Worm (Caenorhabditis elegans) whole organism, late embryonic: ENCODE measurements around the gene T22G5.1.

Experiments
- F13H6.1 ChIP-seq: sonication (generic microtip); optimal IDR thresholded peaks from 2 replicates; lab custom pipeline; 2016; ENCODE audit warnings: missing genetic modification characterization, missing compliant biosample characterization
- K02D7.2 ChIP-seq: sonication (generic microtip); optimal IDR thresholded peaks from 2 replicates; lab custom pipeline; 2017; ENCODE audit warnings: mild to moderate bottlenecking, missing genetic modification characterization, missing compliant biosample characterization
- ahr-1 ChIP-seq: sonication (generic microtip); optimal IDR thresholded peaks from 2 replicates; lab custom pipeline; 2016; ENCODE audit warnings: missing genetic modification characterization, missing compliant biosample characterization
- ama-1 ChIP-seq: fragments of 150-350 bp; optimal IDR thresholded peaks from 2 replicates; lab custom pipeline; 2014
- ceh-2 ChIP-seq: sonication (generic microtip); optimal IDR thresholded peaks from 2 replicates; lab custom pipeline; 2016; ENCODE audit warnings: missing genotype, missing genetic modification characterization, missing compliant biosample characterization
- ceh-31 ChIP-seq: sonication (generic microtip); optimal IDR thresholded peaks from 2 replicates; lab custom pipeline; 2016; ENCODE audit warnings: missing genetic modification characterization, missing compliant biosample characterization
- ceh-9 ChIP-seq: sonication (generic microtip); optimal IDR thresholded peaks from 2 replicates; lab custom pipeline; 2016; ENCODE audit warnings: mild to moderate bottlenecking, missing genetic modification characterization, inconsistent platforms, missing compliant biosample characterization
- che-1 ChIP-seq: sonication (generic microtip); optimal IDR thresholded peaks from 2 replicates; lab custom pipeline; 2016; ENCODE audit warnings: mild to moderate bottlenecking, missing genetic modification characterization, missing compliant biosample characterization
- dmd-4 ChIP-seq: sonication (generic microtip); optimal IDR thresholded peaks from 2 replicates; lab custom pipeline; 2016; ENCODE audit warnings: borderline replicate concordance, missing genetic modification characterization, missing compliant biosample characterization
- dve-1 ChIP-seq: sonication (generic microtip); optimal IDR thresholded peaks from 2 replicates; lab custom pipeline; 2017; ENCODE audit warnings: antibody characterized with exemption, mild to moderate bottlenecking, missing genetic modification characterization, missing compliant biosample characterization
- elt-2 ChIP-seq: sonication (generic microtip); optimal IDR thresholded peaks from 2 replicates; lab custom pipeline; 2016; ENCODE audit warnings: missing genetic modification reagents, missing genetic modification characterization, missing compliant biosample characterization
- elt-4 ChIP-seq: sonication (generic microtip); optimal IDR thresholded peaks from 2 replicates; lab custom pipeline; 2016; ENCODE audit warnings: missing genetic modification characterization, missing compliant biosample characterization
- ets-4 ChIP-seq: sonication (generic microtip); optimal IDR thresholded peaks from 2 replicates; lab custom pipeline; 2016; ENCODE audit warnings: missing genetic modification characterization, missing compliant biosample characterization
- fax-1 ChIP-seq: sonication (generic microtip); optimal IDR thresholded peaks from 2 replicates; lab custom pipeline; 2016; ENCODE audit warnings: missing genotype, missing genetic modification characterization, missing compliant biosample characterization
- fkh-10 ChIP-seq: fragments of 150-350 bp; optimal IDR thresholded peaks from 2 replicates; lab custom pipeline; 2014; ENCODE audit warnings: missing biosample characterization, missing genetic modification reagents, missing genetic modification characterization
- gmeb-2 ChIP-seq: sonication (generic microtip); optimal IDR thresholded peaks from 2 replicates; lab custom pipeline; 2016; ENCODE audit warnings: missing genetic modification characterization, inconsistent platforms, missing compliant biosample characterization
- hlh-13 ChIP-seq: fragments of 200-800 bp; sonication (Bioruptor generic); optimal IDR thresholded peaks from 2 replicates; lab custom pipeline; 2018; ENCODE audit warnings: mild to moderate bottlenecking, missing genetic modification characterization, missing compliant biosample characterization
- hlh-15 ChIP-seq: sonication (generic microtip); optimal IDR thresholded peaks from 2 replicates; lab custom pipeline; 2016; ENCODE audit warnings: missing genetic modification characterization, missing compliant biosample characterization
- hlh-30 ChIP-seq: sonication (generic microtip); optimal IDR thresholded peaks from 2 replicates; lab custom pipeline; 2017; ENCODE audit warnings: antibody characterized with exemption, missing genetic modification characterization, missing compliant biosample characterization; ENCODE audit not compliant: insufficient read depth
- hlh-6 ChIP-seq: sonication (generic microtip); optimal IDR thresholded peaks from 2 replicates; lab custom pipeline; 2016; ENCODE audit warnings: missing genotype, missing genetic modification characterization, missing compliant biosample characterization
- hlh-8 ChIP-seq: sonication (generic microtip); optimal IDR thresholded peaks from 2 replicates; lab custom pipeline; 2016; ENCODE audit warnings: missing genotype, missing genetic modification characterization, missing compliant biosample characterization
- lin-11 ChIP-seq: fragments of 200-800 bp; sonication (Bioruptor generic); optimal IDR thresholded peaks from 2 replicates; lab custom pipeline; 2018; ENCODE audit warnings: mild to moderate bottlenecking, missing genetic modification characterization, missing compliant biosample characterization
- madf-2 ChIP-seq: sonication (generic microtip); optimal IDR thresholded peaks from 2 replicates; lab custom pipeline; 2017; ENCODE audit warnings: missing genetic modification characterization, missing compliant biosample characterization
- mec-3 ChIP-seq: sonication (generic microtip); optimal IDR thresholded peaks from 2 replicates; lab custom pipeline; 2016; ENCODE audit warnings: borderline replicate concordance, missing genetic modification characterization, missing compliant biosample characterization
- nhr-232 ChIP-seq: sonication (generic microtip); optimal IDR thresholded peaks from 2 replicates; lab custom pipeline; 2016; ENCODE audit warnings: missing genetic modification characterization, missing compliant biosample characterization
- npax-4 ChIP-seq: sonication (generic microtip); optimal IDR thresholded peaks from 2 replicates; lab custom pipeline; 2016; ENCODE audit warnings: missing genetic modification characterization, missing compliant biosample characterization
- pax-1 ChIP-seq: fragments of 150-350 bp; optimal IDR thresholded peaks from 2 replicates; lab custom pipeline; 2014; ENCODE audit warnings: missing biosample characterization, missing genetic modification characterization
- ref-2 ChIP-seq: sonication (generic microtip); optimal IDR thresholded peaks from 2 replicates; lab custom pipeline; 2016; ENCODE audit warnings: missing genetic modification characterization, missing compliant biosample characterization
- rnt-1 ChIP-seq: sonication (generic microtip); optimal IDR thresholded peaks from 2 replicates; lab custom pipeline; 2016; ENCODE audit warnings: missing genetic modification characterization, missing compliant biosample characterization
- sdc-2 ChIP-seq: sonication (generic microtip); optimal IDR thresholded peaks from 2 replicates; lab custom pipeline; 2016; ENCODE audit warnings: missing genotype, missing genetic modification characterization, missing compliant biosample characterization
- sox-4 ChIP-seq: sonication (generic microtip); optimal IDR thresholded peaks from 2 replicates; lab custom pipeline; 2017; ENCODE audit warnings: mild to moderate bottlenecking, missing genetic modification characterization, inconsistent platforms, missing compliant biosample characterization
- tbx-2 ChIP-seq: sonication (generic microtip); optimal IDR thresholded peaks from 2 replicates; lab custom pipeline; 2016; ENCODE audit warnings: missing genetic modification characterization, missing compliant biosample characterization
- tbx-7 ChIP-seq: sonication (generic microtip); optimal IDR thresholded peaks from 2 replicates; lab custom pipeline; 2016; ENCODE audit warnings: missing genotype, missing genetic modification characterization, missing compliant biosample characterization
- ttx-3 ChIP-seq: sonication (generic microtip); optimal IDR thresholded peaks from 2 replicates; lab custom pipeline; 2016; ENCODE audit warnings: missing genetic modification reagents, missing genetic modification characterization, missing compliant biosample characterization
- unc-42 ChIP-seq: sonication (generic microtip); optimal IDR thresholded peaks from 2 replicates; lab custom pipeline; 2016; ENCODE audit warnings: missing genotype, missing genetic modification characterization, missing compliant biosample characterization
- unc-55 ChIP-seq: sonication (generic microtip); optimal IDR thresholded peaks from 2 replicates; lab custom pipeline; 2017; ENCODE audit warnings: missing biosample characterization, missing genetic modification reagents, missing genetic modification characterization
- unc-86 ChIP-seq: sonication (generic microtip); optimal IDR thresholded peaks from 2 replicates; lab custom pipeline; 2016; ENCODE audit warnings: missing genetic modification characterization, missing compliant biosample characterization
- ztf-16 ChIP-seq: sonication (generic microtip); optimal IDR thresholded peaks from 2 replicates; lab custom pipeline; 2017; ENCODE audit warnings: missing genetic modification characterization, missing compliant biosample characterization

Gene T22G5.1

DNA sequence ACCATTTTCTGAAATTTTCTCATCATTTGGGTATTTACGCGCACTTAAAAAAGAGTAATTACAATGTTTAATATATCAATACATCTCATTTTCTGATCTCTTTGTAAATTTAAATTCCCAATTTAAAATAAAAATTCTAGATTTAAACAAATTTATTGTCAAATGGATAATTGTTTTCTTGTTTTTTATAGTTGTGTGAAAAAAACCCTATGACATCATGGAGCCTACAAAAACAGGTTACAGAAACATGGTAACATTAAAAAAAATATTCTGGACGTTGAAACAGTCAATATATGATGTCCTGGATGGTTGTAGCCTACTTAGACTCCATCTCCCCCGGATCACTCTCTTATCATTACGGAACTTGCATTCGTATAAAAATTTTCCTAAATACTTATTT lies 12.9 kb downstream of the T22G5.1 start, which contains the start of gene spp-12:
Gene spp-12 (plus strand): TSS at position 301 of the 400 bp plus-strand sequence.
- TF ChIP-seq pax-1 (tag; lab: Kevin White, UChicago) (no peak), unc-42 (tag; lab: Kevin White, UChicago) (no peak), ets-4 (no peak), fax-1 (tag; lab: Kevin White, UChicago) (no peak), nhr-232 (no peak), ama-1 (lab: Kevin White, UChicago) (no peak), rnt-1 (tag; lab: Kevin White, UChicago) (no peak), elt-4 (tag; lab: Kevin White, UChicago) (no peak), unc-55 (GFP tag; lab: Kevin White, UChicago) (no peak), hlh-13 (GFP tag; lab: Kevin White, UChicago) (no peak), hlh-8 (no peak), ztf-16 (no peak), gmeb-2 (no peak), hlh-15 (tag; lab: Kevin White, UChicago) (no peak), dve-1 (no peak)

- TF ChIP-seq hlh-30 (tag; lab: Kevin White, UChicago) (no peak), tbx-7 (no peak), mec-3 (tag; lab: Kevin White, UChicago) (no peak), unc-42 (tag; lab: Kevin White, UChicago) (no peak), unc-55 (GFP tag; lab: Kevin White, UChicago) (no peak), ahr-1 (tag; lab: Kevin White, UChicago) (no peak), hlh-13 (GFP tag; lab: Kevin White, UChicago) (no peak), npax-4 (tag; lab: Kevin White, UChicago) (no peak), ceh-9 (tag; lab: Kevin White, UChicago) (no peak), dmd-4 (tag; lab: Kevin White, UChicago) (no peak), ceh-31 (tag; lab: Kevin White, UChicago) (no peak), hlh-6 (tag; lab: Kevin White, UChicago) (no peak), hlh-8 (no peak), ttx-3 (no peak), sdc-2 (no peak)
- TF ChIP-seq, all 69 proteins: peak for 0
These were observed 13.8 kb downstream of the T22G5.1 start, which contains the start of gene lbp-8 for ce11 chrV:13890473-13890872. TSS of gene lbp-8 (plus strand) at chrV:13890773.

DNA sequence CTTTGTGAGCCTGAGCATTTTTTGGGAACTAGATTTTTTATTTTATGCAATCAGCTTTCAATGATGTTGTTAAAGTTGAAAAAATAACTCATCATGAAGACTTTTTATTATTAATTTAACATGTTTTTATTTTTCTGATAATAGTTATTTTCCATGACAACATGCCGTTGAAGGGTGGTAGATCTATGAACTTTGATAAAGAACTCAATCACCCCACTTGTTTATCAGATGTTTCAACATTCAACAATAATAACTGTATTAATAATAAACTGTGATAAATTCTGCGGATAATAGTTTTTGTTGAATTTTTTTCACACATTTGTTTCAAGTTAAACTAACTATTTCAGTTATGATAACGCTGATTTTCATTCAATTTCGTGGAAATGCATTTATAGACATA lies 14.9 kb downstream of the T22G5.1 start:
- no peak for TF ChIP-seq F13H6.1 (tag; lab: Kevin White, UChicago)
- no peak for TF ChIP-seq K02D7.2
- TF ChIP-seq sox-4 (tag; lab: Kevin White, UChicago): no peak
- TF ChIP-seq gmeb-2: no peak
- TF ChIP-seq lin-11 (tag; lab: Kevin White, UChicago): no peak
- TF ChIP-seq unc-86: no peak
- TF ChIP-seq elt-4 (tag; lab: Kevin White, UChicago): no peak
- TF ChIP-seq, all 69 proteins: peak for 0

ce11 chrV:13892457-13893375 lies 16.1 kb downstream of the T22G5.1 start, which contains the start of gene sptl-3:
TSS of gene sptl-3 (plus strand) at chrV:13893325.
- TF ChIP-seq ref-2 (tag; lab: Kevin White, UChicago): no peak
- no peak for TF ChIP-seq unc-42 (tag; lab: Kevin White, UChicago)
- peak; percentile 31 for TF ChIP-seq tbx-2
- TF ChIP-seq elt-2 (tag; lab: Kevin White, UChicago): peak; percentile 46

- no peak for TF ChIP-seq pax-1 (tag; lab: Kevin White, UChicago)
- TF ChIP-seq fkh-10 (GFP tag; lab: Kevin White, UChicago): no peak
- no peak for TF ChIP-seq ama-1 (lab: Kevin White, UChicago)
- TF ChIP-seq madf-2 (tag; lab: Kevin White, UChicago): no peak
- TF ChIP-seq hlh-8: no peak
- TF ChIP-seq che-1 (tag; lab: Kevin White, UChicago): no peak
- no peak for TF ChIP-seq ceh-2
- no peak for TF ChIP-seq hlh-30 (tag; lab: Kevin White, UChicago)
- TF ChIP-seq elt-2 (tag; lab: Kevin White, UChicago): peak; percentile 51
These were observed 17.0 kb downstream of the T22G5.1 start for ce11 chrV:13893583-13893982.
